Fruit fly (Drosophila melanogaster) whole organism, embryonic: ENCODE data around the gene Taf6.

Experiments used
- Bteb2 ChIP-seq: fragments of 200-800 bp; sonication (Bioruptor generic); optimal IDR thresholded peaks from 2 replicates; lab custom pipeline; 2016; ENCODE audit warnings: missing biosample characterization, missing genetic modification characterization
- CG10274 ChIP-seq: fragments of 200-800 bp; sonication (Bioruptor generic); optimal IDR thresholded peaks from 3 replicates; lab custom pipeline; 2017; ENCODE audit warnings: missing biosample characterization, mild to moderate bottlenecking, missing genetic modification characterization
- CG10321 ChIP-seq: fragments of 200-800 bp; sonication (Bioruptor generic); IDR thresholded peaks from 2 replicates; pipeline ENCODE4 v1.3.6; 2022; ENCODE audit warnings: missing biosample characterization, missing genetic modification characterization
- CG10543 ChIP-seq: fragments of 200-800 bp; sonication (Bioruptor generic); optimal IDR thresholded peaks from 3 replicates; lab custom pipeline; 2017; ENCODE audit warnings: missing biosample characterization, mild to moderate bottlenecking, missing genetic modification characterization, moderate library complexity
- CG13123 ChIP-seq: fragments of 200-800 bp; sonication (Bioruptor generic); optimal IDR thresholded peaks from 2 replicates; lab custom pipeline; 2016; ENCODE audit warnings: missing biosample characterization, missing genetic modification characterization
- CG15479 ChIP-seq: fragments of 200-800 bp; sonication (Bioruptor generic); optimal IDR thresholded peaks from 3 replicates; lab custom pipeline; 2019; ENCODE audit warnings: missing biosample characterization, mild to moderate bottlenecking, missing genetic modification characterization, moderate library complexity
- CG17568 ChIP-seq: fragments of 200-800 bp; sonication (Bioruptor generic); optimal IDR thresholded peaks from 2 replicates; lab custom pipeline; 2018; ENCODE audit warnings: missing biosample characterization, mild to moderate bottlenecking, missing genetic modification characterization, moderate library complexity
- CG18011 ChIP-seq: fragments of 200-800 bp; sonication (Bioruptor generic); optimal IDR thresholded peaks from 2 replicates; lab custom pipeline; 2017; ENCODE audit warnings: missing biosample characterization, missing genetic modification characterization, mild to moderate bottlenecking, moderate library complexity, missing genotype
- CG18262 ChIP-seq: fragments of 200-800 bp; optimal IDR thresholded peaks from 3 replicates; lab custom pipeline; 2019; ENCODE audit warnings: missing biosample characterization, mild to moderate bottlenecking, missing genetic modification characterization, moderate library complexity
- CG34422 ChIP-seq: fragments of 200-800 bp; sonication (Bioruptor generic); IDR thresholded peaks from 3 replicates; pipeline ENCODE4 v1.3.6; 2022; ENCODE audit warnings: missing biosample characterization, missing genetic modification characterization
- CHES-1-like ChIP-seq: fragments of 200-800 bp; sonication (Bioruptor generic); optimal IDR thresholded peaks from 2 replicates; lab custom pipeline; 2016; ENCODE audit warnings: missing biosample characterization, missing genetic modification characterization
- CkIIα-i1 ChIP-seq: fragments of 200-800 bp; sonication (Bioruptor generic); IDR thresholded peaks from 2 replicates; pipeline ENCODE4 v1.3.6; 2022; ENCODE audit warnings: missing biosample characterization, missing genetic modification characterization
- CoRest ChIP-seq: fragments of 200-800 bp; sonication (Bioruptor generic); optimal IDR thresholded peaks from 3 replicates; lab custom pipeline; 2018; ENCODE audit warnings: missing biosample characterization, mild to moderate bottlenecking, missing genetic modification characterization, moderate library complexity
- Doc3 ChIP-seq: fragments of 200-800 bp; sonication (Bioruptor generic); IDR thresholded peaks from 3 replicates; pipeline ENCODE4 v1.3.6; 2022; ENCODE audit warnings: missing biosample characterization, missing genetic modification characterization; ENCODE audit not compliant: partially characterized antibody
- Drgx ChIP-seq: fragments of 200-800 bp; sonication (Bioruptor generic); IDR thresholded peaks from 2 replicates; pipeline ENCODE4 v1.3.6; 2022; ENCODE audit warnings: missing biosample characterization, missing genetic modification characterization
- HLH3B ChIP-seq: fragments of 200-800 bp; sonication (Bioruptor generic); IDR thresholded peaks from 2 replicates; pipeline ENCODE4 v1.3.6; 2022; ENCODE audit warnings: missing biosample characterization, missing genetic modification characterization
- HmgZ ChIP-seq: fragments of 200-800 bp; sonication (Bioruptor generic); optimal IDR thresholded peaks from 2 replicates; lab custom pipeline; 2018; ENCODE audit warnings: missing biosample characterization, mild to moderate bottlenecking, missing genetic modification characterization
- Hmr ChIP-seq: fragments of 200-800 bp; sonication (Bioruptor generic); optimal IDR thresholded peaks from 3 replicates; lab custom pipeline; 2017; ENCODE audit warnings: mild to moderate bottlenecking, missing biosample characterization, missing genetic modification reagents, missing genetic modification characterization
- MESR4 ChIP-seq: fragments of 200-800 bp; sonication (Bioruptor generic); optimal IDR thresholded peaks from 2 replicates; lab custom pipeline; 2018; ENCODE audit warnings: missing biosample characterization, mild to moderate bottlenecking, missing genetic modification characterization, moderate library complexity
- NFAT ChIP-seq: fragments of 200-800 bp; sonication (Bioruptor generic); IDR thresholded peaks from 2 replicates; pipeline ENCODE4 v1.3.6; 2022; ENCODE audit warnings: missing biosample characterization, missing genetic modification characterization
- Nf-YC ChIP-seq: fragments of 200-800 bp; optimal IDR thresholded peaks from 3 replicates; lab custom pipeline; 2019; ENCODE audit warnings: missing biosample characterization, mild to moderate bottlenecking, missing genetic modification characterization, moderate library complexity
- Poxn ChIP-seq: fragments of 200-800 bp; sonication (Bioruptor generic); IDR thresholded peaks from 2 replicates; pipeline ENCODE4 v1.3.6; 2022; ENCODE audit warnings: missing biosample characterization, missing genetic modification characterization
- Ptx1 ChIP-seq: fragments of 200-800 bp; sonication (Bioruptor generic); IDR thresholded peaks from 2 replicates; pipeline ENCODE4 v1.3.6; 2022; ENCODE audit warnings: missing biosample characterization, missing genetic modification characterization
- Rfx ChIP-seq: fragments of 200-800 bp; sonication (Bioruptor generic); IDR thresholded peaks from 2 replicates; pipeline ENCODE4 v1.3.6; 2022; ENCODE audit warnings: missing biosample characterization, missing genetic modification characterization
- abd-A ChIP-seq: fragments of 200-800 bp; sonication (Bioruptor generic); optimal IDR thresholded peaks from 3 replicates; lab custom pipeline; 2019; ENCODE audit warnings: missing biosample characterization, mild to moderate bottlenecking, missing genetic modification characterization, moderate library complexity
- ac ChIP-seq: fragments of 200-800 bp; sonication (Bioruptor generic); optimal IDR thresholded peaks from 3 replicates; lab custom pipeline; 2017; ENCODE audit warnings: missing biosample characterization, mild to moderate bottlenecking, missing genetic modification characterization
- al ChIP-seq: fragments of 200-800 bp; sonication (Bioruptor generic); IDR thresholded peaks from 2 replicates; pipeline ENCODE4 v1.3.6; 2022; ENCODE audit warnings: missing biosample characterization, missing genetic modification characterization
- bcd ChIP-seq: fragments of 200-800 bp; sonication (Bioruptor generic); optimal IDR thresholded peaks from 2 replicates; lab custom pipeline; 2017; ENCODE audit warnings: missing biosample characterization, mild to moderate bottlenecking, missing genetic modification characterization
- crol ChIP-seq: fragments of 200-800 bp; sonication (Bioruptor generic); IDR thresholded peaks from 2 replicates; pipeline ENCODE4 v1.3.6; 2022; ENCODE audit warnings: missing biosample characterization, missing genetic modification characterization
- dmrt99B ChIP-seq: fragments of 200-800 bp; sonication (Bioruptor generic); optimal IDR thresholded peaks from 2 replicates; lab custom pipeline; 2018; ENCODE audit warnings: missing biosample characterization, mild to moderate bottlenecking, missing genetic modification characterization, moderate library complexity
- exex ChIP-seq: fragments of 200-800 bp; sonication (Bioruptor generic); optimal IDR thresholded peaks from 4 replicates; lab custom pipeline; 2018; ENCODE audit warnings: missing biosample characterization, mild to moderate bottlenecking, missing genetic modification characterization, moderate library complexity
- fd102C ChIP-seq: fragments of 200-800 bp; sonication (Bioruptor generic); optimal IDR thresholded peaks from 2 replicates; lab custom pipeline; 2018; ENCODE audit warnings: missing biosample characterization, mild to moderate bottlenecking, missing genetic modification characterization, moderate library complexity
- fd64A ChIP-seq: fragments of 200-800 bp; sonication (Bioruptor generic); optimal IDR thresholded peaks from 3 replicates; lab custom pipeline; 2018; ENCODE audit warnings: missing biosample characterization, mild to moderate bottlenecking, missing genetic modification characterization
- fu2 ChIP-seq: fragments of 200-800 bp; sonication (Bioruptor generic); optimal IDR thresholded peaks from 2 replicates; lab custom pipeline; 2016; ENCODE audit warnings: missing biosample characterization, missing genetic modification characterization
- gfzf ChIP-seq: fragments of 200-800 bp; sonication (Bioruptor generic); optimal IDR thresholded peaks from 2 replicates; lab custom pipeline; 2016; ENCODE audit warnings: missing biosample characterization, mild to moderate bottlenecking, missing genetic modification characterization, moderate library complexity
- hth ChIP-seq: fragments of >200 bp; optimal IDR thresholded peaks from 2 replicates; lab custom pipeline; 2017; ENCODE audit warnings: inconsistent platforms
- lab ChIP-seq: fragments of 200-800 bp; sonication (Bioruptor generic); optimal IDR thresholded peaks from 3 replicates; lab custom pipeline; 2017; ENCODE audit warnings: missing biosample characterization, missing genetic modification characterization, mild to moderate bottlenecking, moderate library complexity, missing genetic modification reagents
- nom ChIP-seq: fragments of 200-800 bp; sonication (Bioruptor generic); optimal IDR thresholded peaks from 2 replicates; lab custom pipeline; 2017; ENCODE audit warnings: missing biosample characterization, missing genetic modification characterization, mild to moderate bottlenecking, moderate library complexity, missing genetic modification reagents
- odd ChIP-seq: fragments of 200-800 bp; sonication (Bioruptor generic); optimal IDR thresholded peaks from 2 replicates; lab custom pipeline; 2017; ENCODE audit warnings: missing biosample characterization, mild to moderate bottlenecking, missing genetic modification characterization
- org-1 ChIP-seq: fragments of 200-800 bp; sonication (Bioruptor generic); optimal IDR thresholded peaks from 2 replicates; lab custom pipeline; 2017; ENCODE audit warnings: missing biosample characterization, missing genetic modification characterization
- pan ChIP-seq, 4 experiments: fragments of >200 bp in 3 of 4; fragments of 200-800 bp in 1 of 4; sonication (Bioruptor generic) in 1 of 4; optimal IDR thresholded peaks in 3 of 4; IDR thresholded peaks in 1 of 4; 2 replicates each; pipeline versions ENCODE4 v1.3.6 to Lab custom; 2017 to 2022; ENCODE audit warnings: missing biosample characterization in 2 of 4, missing genetic modification characterization in 2 of 4, mixed read lengths in 1 of 4
- pho ChIP-seq: fragments of 200-800 bp; sonication (Bioruptor generic); optimal IDR thresholded peaks from 2 replicates; lab custom pipeline; 2016; ENCODE audit warnings: missing biosample characterization, missing genetic modification characterization
- ranshi ChIP-seq: fragments of 200-800 bp; sonication (Bioruptor generic); IDR thresholded peaks from 2 replicates; pipeline ENCODE4 v1.3.6; 2022; ENCODE audit warnings: missing biosample characterization, missing genetic modification characterization
- repo ChIP-seq: fragments of 200-800 bp; sonication (Bioruptor generic); optimal IDR thresholded peaks from 2 replicates; lab custom pipeline; 2016; ENCODE audit warnings: missing biosample characterization, missing genetic modification characterization
- sd ChIP-seq: fragments of 200-800 bp; sonication (Bioruptor generic); optimal IDR thresholded peaks from 3 replicates; lab custom pipeline; 2018; ENCODE audit warnings: missing biosample characterization, mild to moderate bottlenecking, missing genetic modification characterization, moderate library complexity
- sima ChIP-seq: fragments of 200-800 bp; sonication (Bioruptor generic); optimal IDR thresholded peaks from 2 replicates; lab custom pipeline; 2016; ENCODE audit warnings: missing biosample characterization, missing genetic modification characterization
- slp2 ChIP-seq: fragments of 200-800 bp; sonication (Bioruptor generic); optimal IDR thresholded peaks from 2 replicates; lab custom pipeline; 2016; ENCODE audit warnings: missing biosample characterization, missing genetic modification characterization
- trem ChIP-seq: fragments of 200-800 bp; optimal IDR thresholded peaks from 3 replicates; lab custom pipeline; 2019; ENCODE audit warnings: missing biosample characterization, mild to moderate bottlenecking, missing genetic modification characterization, moderate library complexity
- tx ChIP-seq: fragments of 200-800 bp; sonication (Bioruptor generic); optimal IDR thresholded peaks from 2 replicates; lab custom pipeline; 2016; ENCODE audit warnings: missing biosample characterization, missing genetic modification characterization
- unc-4 ChIP-seq: fragments of 200-800 bp; sonication (Bioruptor generic); IDR thresholded peaks from 2 replicates; pipeline ENCODE4 v1.3.6; 2022; ENCODE audit warnings: missing biosample characterization, missing genetic modification characterization; ENCODE audit not compliant: partially characterized antibody
- vfl ChIP-seq: fragments of 200-800 bp; sonication (Bioruptor generic); optimal IDR thresholded peaks from 2 replicates; lab custom pipeline; 2016; ENCODE audit warnings: missing biosample characterization, missing genetic modification characterization

Gene Taf6

DNA sequence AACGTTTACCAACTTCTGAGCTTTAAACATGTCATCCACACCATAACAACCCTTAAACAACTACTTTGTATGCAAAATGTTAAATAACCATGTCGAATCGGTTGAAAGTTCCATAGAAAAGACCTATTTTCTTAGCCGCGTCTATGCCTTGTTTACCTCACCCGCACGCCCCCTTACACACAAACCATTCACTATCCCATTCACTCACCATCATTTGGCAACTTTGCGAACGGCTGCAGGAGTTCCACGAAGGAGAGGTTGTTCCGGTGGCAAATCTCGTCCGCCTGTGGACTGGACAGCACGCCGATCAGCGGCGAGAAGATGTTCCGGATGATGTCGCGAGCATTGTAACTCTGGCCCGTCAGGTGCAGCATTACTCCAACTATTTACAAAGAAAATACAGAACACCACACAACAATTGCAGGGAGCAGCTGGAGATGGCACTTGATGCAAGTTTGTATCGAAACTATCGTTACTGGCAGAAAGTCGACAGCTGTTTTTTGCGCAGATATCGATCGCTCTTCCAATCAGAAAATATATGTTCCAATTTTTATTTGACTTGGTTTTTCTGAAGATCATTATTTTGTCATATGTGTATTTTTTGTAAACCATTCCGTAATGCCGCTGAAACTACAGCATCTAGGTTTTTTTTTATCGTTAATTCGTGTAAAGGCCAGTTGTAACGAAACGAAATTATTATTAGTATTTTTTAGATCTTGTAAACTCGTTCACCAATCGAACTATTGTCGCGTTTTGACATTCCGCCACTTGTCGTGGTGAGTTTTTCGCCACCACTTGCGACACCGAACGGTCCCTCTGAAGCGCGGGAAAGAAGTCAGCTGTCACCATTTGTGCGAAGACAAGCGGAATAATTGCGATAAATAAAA is 19.4 kb downstream of the Taf6 start, which contains the start of gene asf1 (continued):
- TF ChIP-seq bcd (no peak), MESR4 (GFP tag; lab: Kevin White, UChicago) (peak; percentile 85), fd64A (GFP tag; lab: Kevin White, UChicago) (no peak), CG10543 (no peak), CG18262 (peak; percentile 6), vfl (no peak), trem (peak; percentile 47), fu2 (no peak), lab (GFP tag; lab: Kevin White, UChicago) (no peak), CG13123 (GFP tag; lab: Kevin White, UChicago) (no peak), CG10321 (GFP tag; lab: Robert Waterston, UW) (no peak), sima (GFP tag; lab: Kevin White, UChicago) (no peak), CG17568 (GFP tag; lab: Kevin White, UChicago) (no peak), al (no peak), CG34422 (GFP tag; lab: Robert Waterston, UW) (peak; percentile 38; the same call in 1 of the 3 replicates), Nf-YC (tag; lab: Kevin White, UChicago) (no peak), CoRest (tag; lab: Kevin White, UChicago) (peak; percentile 31), CG18011 (GFP tag; lab: Kevin White, UChicago) (no peak), Ptx1 (no peak), CHES-1-like (peak; percentile 68), Drgx (GFP tag; lab: Robert Waterston, UW) (peak; percentile 51), odd (GFP tag; lab: Kevin White, UChicago) (no peak), gfzf (GFP tag; lab: Kevin White, UChicago) (peak; percentile 85), ranshi (GFP tag; lab: Robert Waterston, UW) (0 out of 2 replicates have a peak, but pooled peaks have one; percentile 7), unc-4 (GFP tag; lab: Robert Waterston, UW) (peak; percentile 73), HmgZ (tag; lab: Kevin White, UChicago) (no peak), Bteb2 (no peak), CG10274 (GFP tag; lab: Kevin White, UChicago) (no peak), Poxn (GFP tag; lab: Robert Waterston, UW) (no peak), NFAT (GFP tag; lab: Robert Waterston, UW) (no peak), sd (tag; lab: Kevin White, UChicago) (no peak), CkIIα-i1 (no peak), nom (no peak), abd-A (tag; lab: Kevin White, UChicago) (no peak), hth (lab: Kevin White, UChicago) (no peak), repo (no peak), Rfx (GFP tag; lab: Robert Waterston, UW) (no peak), org-1 (no peak), Doc3 (peak; percentile 67), slp2 (GFP tag; lab: Kevin White, UChicago) (no peak)

DNA sequence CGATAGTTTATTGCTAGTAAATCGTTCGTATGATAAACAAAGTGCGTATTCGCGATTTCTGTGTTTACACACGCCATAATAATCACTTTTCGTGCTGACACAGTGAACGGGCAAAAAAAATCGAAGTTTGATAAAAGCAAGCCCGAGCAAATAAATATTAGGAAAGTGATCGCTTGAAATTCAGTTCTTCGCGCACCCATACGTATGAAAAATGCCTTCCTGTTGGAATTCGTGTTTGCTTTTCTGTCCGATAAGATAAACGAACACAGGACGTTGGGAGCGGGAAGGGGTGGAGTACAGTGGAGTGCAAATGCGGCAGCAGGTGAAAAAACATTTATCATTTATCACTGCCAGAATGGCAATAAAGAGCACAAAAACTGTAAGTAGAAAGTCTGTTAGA is 31.8 kb downstream of the Taf6 start:
- no peak for TF ChIP-seq trem
- no peak for TF ChIP-seq fd102C (GFP tag; lab: Kevin White, UChicago)
- TF ChIP-seq ac: peak; percentile 4
- no peak for TF ChIP-seq tx
- TF ChIP-seq pho (GFP tag; lab: Kevin White, UChicago): peak; percentile 3
- TF ChIP-seq dmrt99B (tag; lab: Kevin White, UChicago): no peak
- TF ChIP-seq CG34422 (GFP tag; lab: Robert Waterston, UW): no peak
- TF ChIP-seq Hmr (GFP tag; lab: Kevin White, UChicago): peak; percentile 57
- 0 out of 2 replicates have a peak, but pooled peaks have one; percentile 13 for TF ChIP-seq HLH3B
- peak; percentile 16 for TF ChIP-seq CG15479 (GFP tag; lab: Kevin White, UChicago)
- TF ChIP-seq crol (GFP tag; lab: Robert Waterston, UW): peak; percentile 74
- TF ChIP-seq pan (optimal IDR thresholded peaks at IDR 0.05; lab: Kevin White, UChicago): no peak
- TF ChIP-seq pan (GFP tag; optimal IDR thresholded peaks at IDR 0.05 in 1 of 2, IDR thresholded peaks at IDR 0.05 in 1 of 2): peak in 1 of 2 experiments; percentile 31
- peak; percentile 72 for TF ChIP-seq exex (tag; lab: Kevin White, UChicago)
